Fruit fly (Drosophila melanogaster) whole organism, prepupa: Measurements from ENCODE around the gene Vha55.

ENCODE experiments used
- CG15336 ChIP-seq: fragments of 200-800 bp; sonication (Bioruptor generic); IDR thresholded peaks from 2 replicates; pipeline ENCODE4 v1.3.6; 2022; ENCODE audit warnings: missing biosample characterization, missing genetic modification characterization
- CG16779 ChIP-seq: fragments of 200-800 bp; sonication (Bioruptor generic); optimal IDR thresholded peaks from 3 replicates; lab custom pipeline; 2017; ENCODE audit warnings: missing biosample characterization, mild to moderate bottlenecking, missing genetic modification characterization
- CG31627 ChIP-seq: fragments of 200-800 bp; sonication (Bioruptor generic); optimal IDR thresholded peaks from 3 replicates; lab custom pipeline; 2016; ENCODE audit warnings: missing biosample characterization, missing genetic modification characterization
- CG6792 ChIP-seq: fragments of 200-800 bp; sonication (Bioruptor generic); optimal IDR thresholded peaks from 3 replicates; lab custom pipeline; 2016; ENCODE audit warnings: missing biosample characterization, missing genetic modification characterization
- CG8319 ChIP-seq: fragments of 200-800 bp; sonication (Bioruptor generic); optimal IDR thresholded peaks from 3 replicates; lab custom pipeline; 2016; ENCODE audit warnings: missing biosample characterization, missing genetic modification characterization
- Hr4 ChIP-seq: fragments of 200-800 bp; sonication (Bioruptor generic); optimal IDR thresholded peaks from 3 replicates; lab custom pipeline; 2016; ENCODE audit warnings: missing biosample characterization, missing genetic modification characterization
- achi ChIP-seq: fragments of 200-800 bp; sonication (Bioruptor generic); optimal IDR thresholded peaks from 3 replicates; lab custom pipeline; 2016; ENCODE audit warnings: missing biosample characterization, missing genetic modification characterization
- fkh ChIP-seq: fragments of 200-800 bp; sonication (Bioruptor generic); optimal IDR thresholded peaks from 3 replicates; lab custom pipeline; 2017; ENCODE audit warnings: missing biosample characterization, mild to moderate bottlenecking, missing genetic modification characterization, moderate library complexity
- spab ChIP-seq: fragments of 200-800 bp; sonication (Bioruptor generic); optimal IDR thresholded peaks from 2 replicates; lab custom pipeline; 2017; ENCODE audit warnings: missing biosample characterization, mild to moderate bottlenecking, missing genetic modification characterization, missing genetic modification reagents

- no peak for TF ChIP-seq CG8319 (GFP tag; lab: Kevin White, UChicago)
- TF ChIP-seq CG15336 (GFP tag; lab: Robert Waterston, UW), result no peak
- no peak for TF ChIP-seq spab
- TF ChIP-seq Hr4 (GFP tag; lab: Kevin White, UChicago), result no peak
- TF ChIP-seq achi (GFP tag; lab: Kevin White, UChicago), result no peak
- TF ChIP-seq CG6792, result no peak
- no peak for TF ChIP-seq fkh (GFP tag; lab: Kevin White, UChicago)
- no peak for TF ChIP-seq CG16779 (tag; lab: Kevin White, UChicago)
- TF ChIP-seq CG31627 (GFP tag; lab: Kevin White, UChicago), result no peak
These were observed 2.7 kb downstream of the Vha55 start for dm6 chr3R:12624913-12625312.
